Worm (Caenorhabditis elegans) whole organism, young adult: ENCODE data around the gene Y69A2AR.31.

Experiments used
- B0336.3 ChIP-seq: fragments of 200-800 bp; sonication (Bioruptor generic); IDR thresholded peaks from 2 replicates; pipeline ENCODE4 v1.3.6; 2022; ENCODE audit warnings: missing genetic modification characterization, missing compliant biosample characterization
- C06A6.2 ChIP-seq: fragments of 200-800 bp; sonication (Bioruptor generic); conservative IDR thresholded peaks from 2 replicates; pipeline ENCODE4 v1.3.6; 2022; ENCODE audit warnings: missing genetic modification characterization, missing compliant biosample characterization
- D2030.7 ChIP-seq: fragments of 200-800 bp; sonication (Bioruptor generic); IDR thresholded peaks from 2 replicates; pipeline ENCODE4 v1.3.6; 2022; ENCODE audit warnings: missing genetic modification reagents, missing genetic modification characterization, missing compliant biosample characterization
- F10E7.11 ChIP-seq: sonication (generic microtip); optimal IDR thresholded peaks from 2 replicates; lab custom pipeline; 2017; ENCODE audit warnings: mild to moderate bottlenecking, missing genetic modification characterization, moderate library complexity, missing compliant biosample characterization
- F33H1.4 ChIP-seq: fragments of 200-800 bp; sonication (Bioruptor generic); IDR thresholded peaks from 2 replicates; pipeline ENCODE4 v1.3.6; 2022; ENCODE audit warnings: missing genetic modification reagents, missing genetic modification characterization, missing compliant biosample characterization
- F39B2.1 ChIP-seq: fragments of 200-800 bp; sonication (Bioruptor generic); IDR thresholded peaks from 2 replicates; pipeline ENCODE4 v1.3.6; 2022; ENCODE audit warnings: missing genetic modification reagents, missing genetic modification characterization, missing compliant biosample characterization
- F49E8.2 ChIP-seq: sonication (generic microtip); optimal IDR thresholded peaks from 3 replicates; lab custom pipeline; 2017; ENCODE audit warnings: missing genetic modification characterization, mild to moderate bottlenecking, missing compliant biosample characterization, antibody characterized with exemption, moderate library complexity; ENCODE audit not compliant: insufficient read depth
- F52B5.7 ChIP-seq: sonication (generic microtip); optimal IDR thresholded peaks from 2 replicates; lab custom pipeline; 2016; ENCODE audit warnings: mild to moderate bottlenecking, missing genetic modification characterization, missing compliant biosample characterization
- akir-1 ChIP-seq: fragments of 200-800 bp; sonication (Bioruptor generic); optimal IDR thresholded peaks from 2 replicates; lab custom pipeline; 2018; ENCODE audit warnings: mild to moderate bottlenecking, missing genetic modification characterization, moderate library complexity, missing compliant biosample characterization
- aptf-2 ChIP-seq: fragments of 200-800 bp; sonication (Bioruptor generic); conservative IDR thresholded peaks from 2 replicates; pipeline ENCODE4 v1.3.6; 2022; ENCODE audit warnings: missing genetic modification reagents, missing genetic modification characterization, missing compliant biosample characterization
- athp-1 ChIP-seq: sonication (generic microtip); optimal IDR thresholded peaks from 2 replicates; lab custom pipeline; 2017; ENCODE audit warnings: mild to moderate bottlenecking, missing genetic modification characterization, missing compliant biosample characterization
- attf-3 ChIP-seq: fragments of 200-800 bp; sonication (Bioruptor generic); conservative IDR thresholded peaks from 2 replicates; pipeline ENCODE4 v1.3.6; 2022; ENCODE audit warnings: missing genetic modification reagents, missing genetic modification characterization, missing compliant biosample characterization
- attf-6 ChIP-seq: fragments of 200-800 bp; sonication (Bioruptor generic); IDR thresholded peaks from 2 replicates; pipeline ENCODE4 v1.3.6; 2022; ENCODE audit warnings: missing genetic modification reagents, missing genetic modification characterization, missing compliant biosample characterization
- bed-2 ChIP-seq: fragments of 200-800 bp; sonication (Bioruptor generic); IDR thresholded peaks from 2 replicates; pipeline ENCODE4 v1.3.6; 2022; ENCODE audit warnings: missing genetic modification reagents, missing genetic modification characterization, missing compliant biosample characterization
- cebp-1 ChIP-seq, 2 experiments: fragments of 200-800 bp in 1 of 2; sonication (Bioruptor generic) in 1 of 2; sonication (generic microtip) in 1 of 2; IDR thresholded peaks in 1 of 2; optimal IDR thresholded peaks in 1 of 2; 2 replicates each; pipeline versions ENCODE4 v1.3.6 to Lab custom; 2017 to 2022; ENCODE audit warnings: missing compliant biosample characterization in 2 of 2, missing genetic modification characterization in 2 of 2, mild to moderate bottlenecking in 1 of 2, missing genetic modification reagents in 1 of 2, moderate library complexity in 1 of 2
- ceh-27 ChIP-seq: fragments of 200-800 bp; sonication (Bioruptor generic); optimal IDR thresholded peaks from 2 replicates; lab custom pipeline; 2018; ENCODE audit warnings: mild to moderate bottlenecking, missing genetic modification characterization, moderate library complexity, missing compliant biosample characterization
- ceh-91 ChIP-seq: fragments of 200-800 bp; sonication (Bioruptor generic); IDR thresholded peaks from 2 replicates; pipeline ENCODE4 v1.3.6; 2022; ENCODE audit warnings: missing genetic modification reagents, missing genetic modification characterization, missing compliant biosample characterization
- dpl-1 ChIP-seq: fragments of 150-350 bp; optimal IDR thresholded peaks from 2 replicates; lab custom pipeline; 2014; ENCODE audit warnings: missing biosample characterization, missing genetic modification reagents, missing genetic modification characterization
- egrh-3 ChIP-seq: fragments of 200-800 bp; sonication (Bioruptor generic); IDR thresholded peaks from 2 replicates; pipeline ENCODE4 v1.3.6; 2022; ENCODE audit warnings: missing genetic modification reagents, missing genetic modification characterization, missing compliant biosample characterization
- fkh-3 ChIP-seq: sonication (generic microtip); optimal IDR thresholded peaks from 2 replicates; lab custom pipeline; 2016; ENCODE audit warnings: mild to moderate bottlenecking, missing genetic modification characterization, missing compliant biosample characterization
- him-1 ChIP-seq: sonication (generic microtip); optimal IDR thresholded peaks from 2 replicates; lab custom pipeline; 2016; ENCODE audit warnings: missing genotype, missing genetic modification reagents, missing genetic modification characterization, missing compliant biosample characterization
- hmg-1.2 ChIP-seq: fragments of 200-800 bp; sonication (Bioruptor generic); IDR thresholded peaks from 2 replicates; pipeline ENCODE4 v1.3.6; 2022; ENCODE audit warnings: missing genetic modification reagents, missing genetic modification characterization, missing compliant biosample characterization
- hsf-1 ChIP-seq: fragments of 200-800 bp; sonication (Bioruptor generic); IDR thresholded peaks from 2 replicates; pipeline ENCODE4 v1.3.6; 2022; ENCODE audit warnings: missing genetic modification reagents, missing genetic modification characterization, missing compliant biosample characterization
- lag-1 ChIP-seq: fragments of 200-800 bp; sonication (Bioruptor generic); IDR thresholded peaks from 2 replicates; pipeline ENCODE4 v1.3.6; 2022; ENCODE audit warnings: missing genetic modification reagents, missing genetic modification characterization, missing compliant biosample characterization
- lin-54 ChIP-seq: fragments of 200-800 bp; sonication (Bioruptor generic); optimal IDR thresholded peaks from 2 replicates; lab custom pipeline; 2018; ENCODE audit warnings: mild to moderate bottlenecking, missing genetic modification characterization, missing compliant biosample characterization
- lsl-1 ChIP-seq: fragments of 200-800 bp; sonication (Bioruptor generic); optimal IDR thresholded peaks from 2 replicates; lab custom pipeline; 2018; ENCODE audit warnings: mild to moderate bottlenecking, missing genetic modification characterization, moderate library complexity, missing compliant biosample characterization
- madf-3 ChIP-seq: fragments of 200-800 bp; sonication (Bioruptor generic); IDR thresholded peaks from 2 replicates; pipeline ENCODE4 v1.3.6; 2022; ENCODE audit warnings: missing genetic modification reagents, missing genetic modification characterization, missing compliant biosample characterization
- madf-6 ChIP-seq: fragments of 200-800 bp; sonication (Bioruptor generic); IDR thresholded peaks from 2 replicates; pipeline ENCODE4 v1.3.6; 2022; ENCODE audit warnings: missing genetic modification reagents, missing genetic modification characterization, missing compliant biosample characterization
- nfyb-1 ChIP-seq: fragments of 200-800 bp; sonication (Bioruptor generic); IDR thresholded peaks from 2 replicates; pipeline ENCODE4 v1.3.6; 2022; ENCODE audit warnings: missing genetic modification reagents, missing genetic modification characterization, missing compliant biosample characterization
- nhr-80 ChIP-seq: sonication (generic microtip); optimal IDR thresholded peaks from 2 replicates; lab custom pipeline; 2016; ENCODE audit warnings: missing genetic modification characterization, missing compliant biosample characterization
- pbrm-1 ChIP-seq: fragments of 200-800 bp; sonication (Bioruptor generic); IDR thresholded peaks from 2 replicates; pipeline ENCODE4 v1.3.6; 2022; ENCODE audit warnings: missing genetic modification reagents, missing genetic modification characterization, missing compliant biosample characterization
- rcor-1 ChIP-seq: fragments of 200-800 bp; sonication (Bioruptor generic); IDR thresholded peaks from 2 replicates; pipeline ENCODE4 v1.3.6; 2022; ENCODE audit warnings: missing genetic modification reagents, missing genetic modification characterization, missing compliant biosample characterization
- repo-1 ChIP-seq: sonication (generic microtip); optimal IDR thresholded peaks from 2 replicates; lab custom pipeline; 2017; ENCODE audit warnings: mild to moderate bottlenecking, missing genetic modification characterization, missing compliant biosample characterization
- snpc-1.1 ChIP-seq: sonication (generic microtip); optimal IDR thresholded peaks from 2 replicates; lab custom pipeline; 2017; ENCODE audit warnings: missing genetic modification characterization, mild to moderate bottlenecking, missing compliant biosample characterization, antibody characterized with exemption, moderate library complexity, missing genotype, missing genetic modification reagents; ENCODE audit not compliant: insufficient read depth
- snpc-1.3 ChIP-seq: sonication (generic microtip); optimal IDR thresholded peaks from 2 replicates; lab custom pipeline; 2017; ENCODE audit warnings: missing genetic modification characterization, mild to moderate bottlenecking, missing compliant biosample characterization, antibody characterized with exemption, moderate library complexity, missing genotype, missing genetic modification reagents; ENCODE audit not compliant: insufficient read depth
- snpc-3.4 ChIP-seq: sonication (generic microtip); optimal IDR thresholded peaks from 2 replicates; lab custom pipeline; 2017; ENCODE audit warnings: missing genetic modification characterization, mild to moderate bottlenecking, missing compliant biosample characterization, antibody characterized with exemption, moderate library complexity, missing genotype, missing genetic modification reagents
- snpc-4 ChIP-seq, 5 experiments: fragments of 150-350 bp in 1 of 5; sonication (generic microtip) in 4 of 5; optimal IDR thresholded peaks; 2 replicates each; lab custom pipeline; 2014 to 2018; ENCODE audit warnings: missing genetic modification characterization in 5 of 5, missing biosample characterization in 3 of 5, antibody characterized with exemption in 2 of 5, mild to moderate bottlenecking in 2 of 5, missing compliant biosample characterization in 2 of 5, missing genotype in 2 of 5, moderate library complexity in 2 of 5, missing genetic modification reagents in 1 of 5
- tlf-1 ChIP-seq: fragments of 200-800 bp; sonication (Bioruptor generic); optimal IDR thresholded peaks from 2 replicates; lab custom pipeline; 2018; ENCODE audit warnings: mild to moderate bottlenecking, missing genetic modification characterization, missing compliant biosample characterization
- unc-62 ChIP-seq: fragments of 150-350 bp; optimal IDR thresholded peaks from 2 replicates; lab custom pipeline; 2014; ENCODE audit warnings: missing biosample characterization, missing genetic modification reagents, missing genetic modification characterization
- zfh-2 ChIP-seq: fragments of 200-800 bp; sonication (Bioruptor generic); conservative IDR thresholded peaks from 2 replicates; pipeline ENCODE4 v1.3.6; 2022; ENCODE audit warnings: missing genetic modification reagents, missing genetic modification characterization, missing compliant biosample characterization
- zim-3 ChIP-seq: sonication (generic microtip); optimal IDR thresholded peaks from 2 replicates; lab custom pipeline; 2017; ENCODE audit warnings: mild to moderate bottlenecking, missing genetic modification characterization, moderate library complexity, missing compliant biosample characterization
- ztf-25 ChIP-seq: fragments of 200-800 bp; sonication (Bioruptor generic); IDR thresholded peaks from 2 replicates; pipeline ENCODE4 v1.3.6; 2022; ENCODE audit warnings: missing genetic modification reagents, missing genetic modification characterization, missing compliant biosample characterization

Gene Y69A2AR.31

DNA sequence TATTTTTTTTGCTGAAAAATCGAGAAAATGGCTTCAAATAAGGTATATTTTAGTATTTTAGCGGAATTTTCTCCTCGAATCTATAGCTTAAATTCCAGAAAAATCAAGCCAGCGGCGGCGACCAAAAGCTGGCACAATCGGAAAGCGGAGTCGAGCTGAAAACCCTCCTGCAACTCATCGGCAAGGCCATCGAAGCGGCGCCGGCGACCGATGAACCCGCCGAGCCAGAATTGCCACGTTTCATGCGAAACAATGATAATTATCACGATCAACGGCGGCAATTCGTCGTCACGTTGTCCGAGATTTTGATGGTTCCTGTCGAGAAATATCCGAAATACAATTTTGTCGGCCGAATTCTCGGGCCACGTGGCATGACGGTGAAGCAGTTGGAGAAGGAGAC lies 53.4 kb downstream of the Y69A2AR.31 start, which contains the start of gene Y69A2AR.32:
Gene Y69A2AR.32 (plus strand): TSS at position 28 of the 400 bp plus-strand sequence.
- TF ChIP-seq nfyb-1 (GFP tag; lab: Robert Waterston, UW) = 0 out of 2 replicates have a peak, but pooled peaks have one; percentile 14
- no peak for TF ChIP-seq snpc-4 (GFP tag; optimal IDR thresholded peaks at IDR 0.05; lab: Kevin White, UChicago)
- no peak for TF ChIP-seq snpc-4 (tag; optimal IDR thresholded peaks at IDR 0.05; lab: Kevin White, UChicago)
- peak; percentile 52; the same call in 1 of the 2 replicates for TF ChIP-seq B0336.3 (GFP tag; lab: Robert Waterston, UW)
- no peak for TF ChIP-seq aptf-2 (GFP tag; lab: Robert Waterston, UW)
- TF ChIP-seq cebp-1 (GFP tag; IDR thresholded peaks at IDR 0.05; lab: Robert Waterston, UW) = no peak
- peak; percentile 5 for TF ChIP-seq cebp-1 (tag; optimal IDR thresholded peaks at IDR 0.05; lab: Kevin White, UChicago)
- peak; percentile 80; the same call in 1 of the 2 replicates for TF ChIP-seq madf-3 (GFP tag; lab: Robert Waterston, UW)
- TF ChIP-seq zim-3 = peak; percentile 45
- peak; percentile 74; the same call in 1 of the 2 replicates for TF ChIP-seq zfh-2 (GFP tag; lab: Robert Waterston, UW)
- TF ChIP-seq fkh-3 (tag; lab: Kevin White, UChicago) = no peak
- TF ChIP-seq egrh-3 (GFP tag; lab: Robert Waterston, UW) = peak; percentile 30; the same call in 1 of the 2 replicates

DNA sequence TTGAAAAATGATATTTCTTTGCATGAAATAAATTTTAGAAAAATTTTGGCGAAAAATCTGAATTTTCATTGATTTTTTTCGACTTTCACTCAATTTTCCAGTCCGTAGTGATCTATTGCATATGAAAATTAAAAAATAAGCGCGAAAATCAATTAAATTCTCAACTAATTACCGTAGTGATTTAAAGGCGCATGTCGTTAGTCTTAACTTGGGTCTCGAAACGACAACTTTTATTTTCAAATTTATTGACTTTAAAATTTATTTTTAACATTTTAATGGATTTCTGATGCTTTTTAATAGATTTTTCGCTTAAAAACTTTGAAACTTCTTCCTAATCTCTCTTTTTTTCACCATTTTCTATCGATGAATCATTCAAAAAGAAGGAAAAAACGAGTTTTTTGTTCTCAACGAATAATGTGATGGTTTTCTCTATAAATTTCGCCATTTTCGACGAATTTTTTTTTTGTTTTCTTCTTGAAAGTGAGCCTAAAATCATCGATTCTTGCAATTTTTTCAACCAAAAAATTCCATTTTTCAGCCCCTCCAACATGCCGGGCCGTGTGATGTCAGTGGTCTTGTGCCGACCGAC lies 56.2 kb downstream of the Y69A2AR.31 start, which contains the start of gene vamp-7:
Gene vamp-7 (plus strand): TSS at position 539 of the 589 bp plus-strand sequence.
- TF ChIP-seq nhr-80 (tag; lab: Kevin White, UChicago) (no peak), lsl-1 (GFP tag; lab: Kevin White, UChicago) (peak; percentile 89), akir-1 (GFP tag; lab: Kevin White, UChicago) (no peak), ceh-91 (GFP tag; lab: Robert Waterston, UW) (peak; percentile 53; the same call in 1 of the 2 replicates), C06A6.2 (GFP tag; lab: Robert Waterston, UW) (no peak), attf-3 (GFP tag; lab: Robert Waterston, UW) (peak; percentile 55; the same call in 1 of the 2 replicates), ztf-25 (GFP tag; lab: Robert Waterston, UW) (0 out of 2 replicates have a peak, but pooled peaks have one; percentile 29), tlf-1 (peak; percentile 55), hsf-1 (GFP tag; lab: Robert Waterston, UW) (peak; percentile 65), madf-3 (GFP tag; lab: Robert Waterston, UW) (peak; percentile 56; the same call in 1 of the 2 replicates), cebp-1 (GFP tag; IDR thresholded peaks at IDR 0.05; lab: Robert Waterston, UW) (no peak), cebp-1 (tag; optimal IDR thresholded peaks at IDR 0.05; lab: Kevin White, UChicago) (peak; percentile 42), D2030.7 (GFP tag; lab: Robert Waterston, UW) (no peak), hmg-1.2 (GFP tag; lab: Robert Waterston, UW) (peak; percentile 24; the same call in 1 of the 2 replicates), bed-2 (GFP tag; lab: Robert Waterston, UW) (no peak), snpc-1.1 (tag; lab: Kevin White, UChicago) (no peak), rcor-1 (0 out of 2 replicates have a peak, but pooled peaks have one; percentile 18), F39B2.1 (GFP tag; lab: Robert Waterston, UW) (no peak), ceh-27 (GFP tag; lab: Kevin White, UChicago) (no peak), athp-1 (tag; lab: Kevin White, UChicago) (peak; percentile 49), B0336.3 (GFP tag; lab: Robert Waterston, UW) (0 out of 2 replicates have a peak, but pooled peaks have one; percentile 15), dpl-1 (peak; percentile 55), lag-1 (GFP tag; lab: Robert Waterston, UW) (no peak), attf-6 (GFP tag; lab: Robert Waterston, UW) (peak; percentile 56; the same call in 1 of the 2 replicates), lin-54 (GFP tag; lab: Kevin White, UChicago) (peak; percentile 72), snpc-3.4 (tag; lab: Kevin White, UChicago) (peak; percentile 59), unc-62 (GFP tag; lab: Kevin White, UChicago) (no peak), repo-1 (tag; lab: Kevin White, UChicago) (peak; percentile 45), F33H1.4 (GFP tag; lab: Robert Waterston, UW) (peak; percentile 91), snpc-1.3 (tag; lab: Kevin White, UChicago) (peak; percentile 51), him-1 (tag; lab: Kevin White, UChicago) (peak; percentile 1), F49E8.2 (tag; lab: Kevin White, UChicago) (peak; percentile 55), F10E7.11 (tag; lab: Kevin White, UChicago) (peak; percentile 49), madf-6 (GFP tag; lab: Robert Waterston, UW) (peak; percentile 94), F52B5.7 (tag; lab: Kevin White, UChicago) (no peak), pbrm-1 (peak; percentile 44; the same call in 1 of the 2 replicates)
